Worm (Caenorhabditis elegans) whole organism, L3 larva: ENCODE data around the gene mdl-1.

ENCODE experiments used
- ama-1 ChIP-seq: fragments of 150-350 bp; optimal IDR thresholded peaks from 2 replicates; lab custom pipeline; 2018
- ceh-82 ChIP-seq: fragments of 150-350 bp; optimal IDR thresholded peaks from 2 replicates; lab custom pipeline; 2014; ENCODE audit warnings: missing biosample characterization, missing genetic modification characterization
- fos-1 ChIP-seq: fragments of 150-350 bp; optimal IDR thresholded peaks from 2 replicates; lab custom pipeline; 2014; ENCODE audit warnings: missing biosample characterization, missing genetic modification characterization
- mdl-1 ChIP-seq: fragments of 150-350 bp; optimal IDR thresholded peaks from 2 replicates; lab custom pipeline; 2014; ENCODE audit warnings: missing biosample characterization, missing genetic modification characterization
- nfya-1 ChIP-seq: sonication (generic microtip); optimal IDR thresholded peaks from 2 replicates; lab custom pipeline; 2017; ENCODE audit warnings: missing genetic modification characterization, mild to moderate bottlenecking, missing compliant biosample characterization, antibody characterized with exemption, moderate library complexity; ENCODE audit not compliant: insufficient read depth
- nhr-11 ChIP-seq: fragments of 150-350 bp; optimal IDR thresholded peaks from 2 replicates; lab custom pipeline; 2014; ENCODE audit warnings: missing biosample characterization, missing genetic modification characterization
- pqm-1 ChIP-seq: fragments of 150-350 bp; optimal IDR thresholded peaks from 2 replicates; lab custom pipeline; 2017; ENCODE audit warnings: missing biosample characterization, missing genetic modification characterization, inconsistent platforms
- skn-1 ChIP-seq: fragments of 150-350 bp; optimal IDR thresholded peaks from 2 replicates; lab custom pipeline; 2014; ENCODE audit warnings: missing biosample characterization, missing genetic modification characterization
- snpc-4 ChIP-seq: fragments of 150-350 bp; optimal IDR thresholded peaks from 2 replicates; lab custom pipeline; 2014; ENCODE audit warnings: missing biosample characterization, missing genetic modification characterization

- TF ChIP-seq fos-1 (tag; lab: Kevin White, UChicago) (no peak), ceh-82 (no peak), ama-1 (lab: Kevin White, UChicago) (peak; percentile 71), nhr-11 (tag; lab: Kevin White, UChicago) (no peak), snpc-4 (tag; lab: Kevin White, UChicago) (no peak), pqm-1 (tag; lab: Kevin White, UChicago) (no peak), skn-1 (tag; lab: Kevin White, UChicago) (no peak), nfya-1 (tag; lab: Kevin White, UChicago) (no peak), mdl-1 (tag; lab: Kevin White, UChicago) (peak; percentile 83)
These were observed 3.4 kb downstream of the mdl-1 start for ce11 chrX:6745515-6745914.
